Worm (Caenorhabditis elegans): ENCODE results near the gene ins-35.

The ins-35 gene

ce11 chrV:20375236-20375635, at the start of gene ins-35:
ins-35 (plus strand) TSS chrV:20375536.
- TF ChIP-seq nhr-2 (tag; optimal IDR thresholded peaks at IDR 0.05) (no peak), lin-32 (GFP tag; optimal IDR thresholded peaks at IDR 0.05) (no peak), elt-1 (tag; optimal IDR thresholded peaks at IDR 0.05; ENCODE audit: borderline replicate concordance, insufficient read depth) (no peak), ztf-11 (tag; optimal IDR thresholded peaks at IDR 0.05) (no peak), ceh-39 (tag; optimal IDR thresholded peaks at IDR 0.05) (no peak), bed-3 (GFP tag; optimal IDR thresholded peaks at IDR 0.05) (no peak), pha-4 (tag; optimal IDR thresholded peaks at IDR 0.05) (no peak), ham-2 (GFP tag; optimal IDR thresholded peaks at IDR 0.05) (no peak), mls-2 (tag; optimal IDR thresholded peaks at IDR 0.05) (no peak), tbx-8 (GFP tag; optimal IDR thresholded peaks at IDR 0.05) (no peak), lin-13 (tag; optimal IDR thresholded peaks at IDR 0.05) (no peak), snpc-4 (tag; optimal IDR thresholded peaks at IDR 0.05) (no peak)

ce11 chrV:20335264-20335663, 40.1 kb upstream of the ins-35 start, which contains the start of gene Y38H6A.5:
Y38H6A.5 (minus strand) TSS chrV:20335364.
- TF ChIP-seq unc-120 (tag; optimal IDR thresholded peaks at IDR 0.05; ENCODE audit: poor library complexity, severe bottlenecking) (no peak), unc-39 (tag; optimal IDR thresholded peaks at IDR 0.05) (no peak), M03D4.4 (tag; optimal IDR thresholded peaks at IDR 0.05) (no peak), nhr-28 (tag; optimal IDR thresholded peaks at IDR 0.05) (no peak), lin-13 (tag; optimal IDR thresholded peaks at IDR 0.05) (no peak)

- TF ChIP-seq bed-3 (GFP tag; optimal IDR thresholded peaks at IDR 0.05) (no peak), ces-1 (GFP tag; optimal IDR thresholded peaks at IDR 0.05) (peak; percentile 76), lsy-2 (tag; optimal IDR thresholded peaks at IDR 0.05) (no peak), nhr-76 (tag; optimal IDR thresholded peaks at IDR 0.05) (no peak), elt-3 (tag; optimal IDR thresholded peaks at IDR 0.05) (no peak), flh-1 (GFP tag; optimal IDR thresholded peaks at IDR 0.05) (no peak)
These were observed 37.3 kb upstream of the ins-35 start for ce11 chrV:20338020-20338419.

DNA sequence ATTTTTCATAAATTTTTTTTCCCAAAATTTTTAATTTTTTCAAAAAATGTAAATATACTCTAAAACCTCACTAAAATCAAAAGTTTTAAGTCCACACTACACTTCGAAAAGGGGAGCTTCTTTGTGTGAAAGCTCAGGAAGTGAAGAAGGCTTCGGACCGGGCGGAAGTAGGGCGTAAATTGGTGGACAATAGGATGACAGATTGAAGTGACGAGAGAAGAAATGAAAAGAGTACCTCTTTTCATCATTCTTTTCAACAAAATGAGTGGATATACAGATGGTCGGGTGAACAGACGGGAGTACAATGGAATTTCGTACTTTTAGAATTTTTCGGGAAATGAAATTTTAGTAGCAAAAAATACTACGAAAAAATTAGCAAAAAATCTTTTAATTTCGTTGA, 36.5 kb upstream of the ins-35 start:
- peak; percentile 74 for TF ChIP-seq ces-1 (GFP tag; optimal IDR thresholded peaks at IDR 0.05)
- TF ChIP-seq lsy-2 (tag; optimal IDR thresholded peaks at IDR 0.05) = no peak

ce11 chrV:20344889-20345288, 30.4 kb upstream of the ins-35 start, which contains the start of gene Y38H6A.3:
Y38H6A.3 (plus strand) TSS chrV:20345189.
- TF ChIP-seq lin-32 (GFP tag; optimal IDR thresholded peaks at IDR 0.05) = no peak
- TF ChIP-seq ceh-83 (GFP tag; optimal IDR thresholded peaks at IDR 0.05) = no peak
- no peak for TF ChIP-seq nhr-12 (tag; optimal IDR thresholded peaks at IDR 0.05)
- no peak for TF ChIP-seq sptf-1 (tag; optimal IDR thresholded peaks at IDR 0.05)
- TF ChIP-seq ceh-39 (tag; optimal IDR thresholded peaks at IDR 0.05) = no peak
- no peak for TF ChIP-seq mab-5 (tag; optimal IDR thresholded peaks at IDR 0.05)
- TF ChIP-seq zip-8 (tag; optimal IDR thresholded peaks at IDR 0.05) = no peak
- TF ChIP-seq M03D4.4 (tag; optimal IDR thresholded peaks at IDR 0.05) = no peak
- TF ChIP-seq unc-39 (tag; optimal IDR thresholded peaks at IDR 0.05) = no peak
- TF ChIP-seq lsy-2 (tag; optimal IDR thresholded peaks at IDR 0.05) = no peak
- TF ChIP-seq sem-2 (GFP tag; optimal IDR thresholded peaks at IDR 0.05) = no peak
- TF ChIP-seq mep-1 (tag; optimal IDR thresholded peaks at IDR 0.05) = no peak

DNA sequence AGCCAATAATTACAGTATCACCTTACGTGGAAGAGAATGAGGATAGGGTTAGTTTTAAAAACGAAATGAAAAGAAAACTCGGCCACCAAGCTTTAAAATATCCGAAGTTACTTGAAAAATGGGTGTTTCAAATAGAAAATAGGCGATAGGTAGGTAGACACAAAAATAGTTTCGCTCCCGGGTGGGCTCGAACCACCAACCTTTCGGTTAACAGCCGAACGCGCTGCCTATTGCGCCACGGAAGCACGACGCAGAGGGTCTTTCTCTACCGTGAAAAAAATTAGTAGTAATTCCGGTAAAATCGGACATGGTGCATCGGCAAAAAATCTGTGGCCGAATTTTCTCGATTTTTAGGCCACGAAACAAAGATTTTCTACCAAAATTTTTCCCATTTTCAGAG, 27.7 kb upstream of the ins-35 start:
- TF ChIP-seq ztf-11 (tag; optimal IDR thresholded peaks at IDR 0.05) = no peak
- no peak for TF ChIP-seq blmp-1 (tag; optimal IDR thresholded peaks at IDR 0.05)
- TF ChIP-seq lin-32 (GFP tag; optimal IDR thresholded peaks at IDR 0.05) = no peak
- TF ChIP-seq pha-4 (tag; optimal IDR thresholded peaks at IDR 0.05) = no peak
- TF ChIP-seq bed-3 (GFP tag; optimal IDR thresholded peaks at IDR 0.05) = no peak
- TF ChIP-seq unc-39 (tag; optimal IDR thresholded peaks at IDR 0.05) = no peak
- no peak for TF ChIP-seq lsy-2 (tag; optimal IDR thresholded peaks at IDR 0.05)
- no peak for TF ChIP-seq sptf-1 (tag; optimal IDR thresholded peaks at IDR 0.05)
- no peak for TF ChIP-seq sem-2 (GFP tag; optimal IDR thresholded peaks at IDR 0.05)
- TF ChIP-seq nhr-237 (tag; optimal IDR thresholded peaks at IDR 0.05) = no peak
- no peak for TF ChIP-seq hlh-1 (tag; optimal IDR thresholded peaks at IDR 0.05)
- no peak for TF ChIP-seq tbx-8 (GFP tag; optimal IDR thresholded peaks at IDR 0.05)
- no peak for TF ChIP-seq elt-3 (tag; optimal IDR thresholded peaks at IDR 0.05)
- TF ChIP-seq snpc-4 (tag; optimal IDR thresholded peaks at IDR 0.05) = no peak
- no peak for TF ChIP-seq drap-1 (GFP tag; optimal IDR thresholded peaks at IDR 0.05)
- no peak for TF ChIP-seq mab-5 (tag; optimal IDR thresholded peaks at IDR 0.05)
- TF ChIP-seq cnd-1 (tag; optimal IDR thresholded peaks at IDR 0.05) = no peak
- TF ChIP-seq ceh-39 (tag; optimal IDR thresholded peaks at IDR 0.05) = no peak

Measured in whole organism, mixed stage, embryonic.